Worm (Caenorhabditis elegans) whole organism, L1 larva: ENCODE data around the gene zip-12.
A peak's percentile ranks its signal among the peaks of the same experiment; 100 is the strongest.

Experiments used
- C34B4.2 ChIP-seq: sonication (generic microtip); optimal IDR thresholded peaks from 2 replicates; lab custom pipeline; 2017; ENCODE audit warnings: mild to moderate bottlenecking, missing genetic modification characterization, missing compliant biosample characterization
- Y116A8C.19 ChIP-seq: sonication (generic microtip); optimal IDR thresholded peaks from 2 replicates; lab custom pipeline; 2016; ENCODE audit warnings: missing compliant biosample characterization, missing genetic modification characterization, borderline replicate concordance
- aha-1 ChIP-seq: fragments of 150-350 bp; optimal IDR thresholded peaks from 2 replicates; lab custom pipeline; 2014; ENCODE audit warnings: missing biosample characterization, missing genetic modification characterization
- alr-1 ChIP-seq: fragments of 200-800 bp; sonication (Bioruptor generic); optimal IDR thresholded peaks from 2 replicates; lab custom pipeline; 2018; ENCODE audit warnings: borderline replicate concordance, mild to moderate bottlenecking, missing genetic modification characterization, missing compliant biosample characterization
- aly-2 ChIP-seq: fragments of 150-350 bp; optimal IDR thresholded peaks from 2 replicates; lab custom pipeline; 2014; ENCODE audit warnings: missing biosample characterization, missing genetic modification characterization
- ceh-82 ChIP-seq, 3 experiments: fragments of 150-350 bp in 1 of 3; sonication (generic microtip) in 2 of 3; optimal IDR thresholded peaks; 2 replicates each; lab custom pipeline; 2014 to 2017; ENCODE audit warnings: missing biosample characterization in 3 of 3, missing genetic modification characterization in 3 of 3
- dsc-1 ChIP-seq: sonication (generic microtip); optimal IDR thresholded peaks from 2 replicates; lab custom pipeline; 2016; ENCODE audit warnings: mild to moderate bottlenecking, missing genetic modification characterization, missing compliant biosample characterization
- efl-1 ChIP-seq, 4 experiments: fragments of 150-350 bp; optimal IDR thresholded peaks in 3 of 4; peaks in 1 of 4; 1 replicate in 1 of 4; 2 replicates in 3 of 4; lab custom pipeline; 2014; ENCODE audit warnings: missing biosample characterization in 2 of 4, missing genetic modification characterization in 2 of 4, missing genetic modification reagents in 2 of 4
- egl-27 ChIP-seq, 2 experiments: fragments of 150-350 bp in 1 of 2; sonication (generic microtip); optimal IDR thresholded peaks; 3 replicates each; lab custom pipeline; 2017 to 2018; ENCODE audit warnings: missing biosample characterization in 2 of 2, missing genetic modification characterization in 2 of 2, missing genetic modification reagents in 2 of 2
- elt-2 ChIP-seq: sonication (generic microtip); optimal IDR thresholded peaks from 2 replicates; lab custom pipeline; 2016; ENCODE audit warnings: missing genetic modification characterization, mild to moderate bottlenecking, inconsistent platforms, missing compliant biosample characterization, missing genetic modification reagents
- fkh-10 ChIP-seq: sonication (generic microtip); optimal IDR thresholded peaks from 2 replicates; lab custom pipeline; 2017; ENCODE audit warnings: missing biosample characterization, missing genetic modification reagents, missing genetic modification characterization
- fos-1 ChIP-seq: fragments of 150-350 bp; optimal IDR thresholded peaks from 2 replicates; lab custom pipeline; 2014; ENCODE audit warnings: missing biosample characterization, missing genetic modification characterization
- grh-1 ChIP-seq: fragments of 200-800 bp; sonication (Bioruptor generic); IDR thresholded peaks from 2 replicates; pipeline ENCODE4 v1.3.6; 2022; ENCODE audit warnings: missing genetic modification reagents, missing genetic modification characterization, missing compliant biosample characterization
- hlh-4 ChIP-seq: sonication (generic microtip); optimal IDR thresholded peaks from 2 replicates; lab custom pipeline; 2016; ENCODE audit warnings: mild to moderate bottlenecking, missing genetic modification characterization, missing compliant biosample characterization
- irx-1 ChIP-seq: sonication (generic microtip); optimal IDR thresholded peaks from 2 replicates; lab custom pipeline; 2016; ENCODE audit warnings: missing genetic modification characterization, missing compliant biosample characterization
- isw-1 ChIP-seq: fragments of 200-800 bp; sonication (Bioruptor generic); IDR thresholded peaks from 2 replicates; pipeline ENCODE4 v1.3.6; 2022; ENCODE audit warnings: missing genetic modification characterization, missing compliant biosample characterization
- jun-1 ChIP-seq: fragments of 150-350 bp; optimal IDR thresholded peaks from 2 replicates; lab custom pipeline; 2014; ENCODE audit warnings: missing biosample characterization, missing genetic modification reagents, missing genetic modification characterization
- lin-13 ChIP-seq: fragments of 150-350 bp; optimal IDR thresholded peaks from 2 replicates; lab custom pipeline; 2014; ENCODE audit warnings: missing biosample characterization, missing genetic modification reagents, missing genetic modification characterization
- lin-35 ChIP-seq, 2 experiments: fragments of 150-350 bp; optimal IDR thresholded peaks; 2 replicates each; lab custom pipeline; 2014; ENCODE audit warnings: missing biosample characterization in 2 of 2, missing genetic modification characterization in 2 of 2, missing genetic modification reagents in 2 of 2
- lsy-2 ChIP-seq, 2 experiments: fragments of 150-350 bp; optimal IDR thresholded peaks; 2 replicates each; lab custom pipeline; 2014; ENCODE audit warnings: missing biosample characterization in 2 of 2, missing genetic modification characterization in 2 of 2
- mab-9 ChIP-seq: fragments of 200-800 bp; sonication (Bioruptor generic); IDR thresholded peaks from 2 replicates; pipeline ENCODE4 v1.3.6; 2022; ENCODE audit warnings: missing genetic modification reagents, missing genetic modification characterization, missing compliant biosample characterization
- mef-2 ChIP-seq: fragments of 150-350 bp; optimal IDR thresholded peaks from 2 replicates; lab custom pipeline; 2014; ENCODE audit warnings: missing biosample characterization, missing genetic modification characterization
- nhr-12 ChIP-seq: sonication (generic microtip); optimal IDR thresholded peaks from 2 replicates; lab custom pipeline; 2017; ENCODE audit warnings: missing biosample characterization, missing genetic modification characterization
- nhr-20 ChIP-seq: sonication (generic microtip); optimal IDR thresholded peaks from 2 replicates; lab custom pipeline; 2016; ENCODE audit warnings: mild to moderate bottlenecking, missing genetic modification characterization, missing compliant biosample characterization
- nhr-28 ChIP-seq: fragments of 150-350 bp; optimal IDR thresholded peaks from 2 replicates; lab custom pipeline; 2014; ENCODE audit warnings: missing biosample characterization, missing genetic modification characterization
- nhr-71 ChIP-seq: sonication (generic microtip); optimal IDR thresholded peaks from 2 replicates; lab custom pipeline; 2016; ENCODE audit warnings: mild to moderate bottlenecking, missing genetic modification characterization, moderate library complexity, missing compliant biosample characterization
- nhr-76 ChIP-seq: sonication (generic microtip); optimal IDR thresholded peaks from 2 replicates; lab custom pipeline; 2017; ENCODE audit warnings: missing biosample characterization, missing genetic modification characterization
- nhr-85 ChIP-seq: sonication (generic microtip); peaks from one replicate; lab custom pipeline; 2016; ENCODE audit warnings: missing genetic modification characterization, inconsistent platforms, missing compliant biosample characterization
- nhr-90 ChIP-seq: sonication (generic microtip); optimal IDR thresholded peaks from 2 replicates; lab custom pipeline; 2016; ENCODE audit warnings: mild to moderate bottlenecking, missing genetic modification characterization, missing compliant biosample characterization; ENCODE audit not compliant: poor library complexity
- pag-3 ChIP-seq: sonication (generic microtip); optimal IDR thresholded peaks from 2 replicates; lab custom pipeline; 2017; ENCODE audit warnings: missing genetic modification characterization, mild to moderate bottlenecking, missing compliant biosample characterization, antibody characterized with exemption, borderline replicate concordance; ENCODE audit not compliant: insufficient read depth
- pqm-1 ChIP-seq: sonication (generic microtip); optimal IDR thresholded peaks from 3 replicates; lab custom pipeline; 2017; ENCODE audit warnings: missing biosample characterization, missing genetic modification characterization
- swsn-7 ChIP-seq: sonication (generic microtip); optimal IDR thresholded peaks from 2 replicates; lab custom pipeline; 2016; ENCODE audit warnings: missing genetic modification characterization, missing compliant biosample characterization
- tlp-1 ChIP-seq: fragments of 150-350 bp; optimal IDR thresholded peaks from 2 replicates; lab custom pipeline; 2014; ENCODE audit warnings: missing biosample characterization, missing genetic modification characterization
- unc-130 ChIP-seq: fragments of 150-350 bp; optimal IDR thresholded peaks from 2 replicates; lab custom pipeline; 2017; ENCODE audit warnings: missing biosample characterization, missing genetic modification characterization, inconsistent platforms
- unc-98 ChIP-seq: fragments of 200-800 bp; sonication (Bioruptor generic); IDR thresholded peaks from 2 replicates; pipeline ENCODE4 v1.3.6; 2022; ENCODE audit warnings: missing genetic modification characterization, missing compliant biosample characterization
- vab-15 ChIP-seq: sonication (generic microtip); optimal IDR thresholded peaks from 2 replicates; lab custom pipeline; 2017; ENCODE audit warnings: missing genotype, mild to moderate bottlenecking, missing genetic modification characterization, missing compliant biosample characterization
- xbp-1 ChIP-seq: sonication (generic microtip); optimal IDR thresholded peaks from 2 replicates; lab custom pipeline; 2016; ENCODE audit warnings: missing genetic modification characterization, missing compliant biosample characterization
- zip-4 ChIP-seq: fragments of 200-800 bp; sonication (Bioruptor generic); optimal IDR thresholded peaks from 2 replicates; lab custom pipeline; 2018; ENCODE audit warnings: mild to moderate bottlenecking, missing genetic modification characterization, moderate library complexity, missing compliant biosample characterization
- ztf-4 ChIP-seq: fragments of 150-350 bp; optimal IDR thresholded peaks from 2 replicates; lab custom pipeline; 2014; ENCODE audit warnings: missing biosample characterization, missing genetic modification characterization

Gene zip-12

DNA sequence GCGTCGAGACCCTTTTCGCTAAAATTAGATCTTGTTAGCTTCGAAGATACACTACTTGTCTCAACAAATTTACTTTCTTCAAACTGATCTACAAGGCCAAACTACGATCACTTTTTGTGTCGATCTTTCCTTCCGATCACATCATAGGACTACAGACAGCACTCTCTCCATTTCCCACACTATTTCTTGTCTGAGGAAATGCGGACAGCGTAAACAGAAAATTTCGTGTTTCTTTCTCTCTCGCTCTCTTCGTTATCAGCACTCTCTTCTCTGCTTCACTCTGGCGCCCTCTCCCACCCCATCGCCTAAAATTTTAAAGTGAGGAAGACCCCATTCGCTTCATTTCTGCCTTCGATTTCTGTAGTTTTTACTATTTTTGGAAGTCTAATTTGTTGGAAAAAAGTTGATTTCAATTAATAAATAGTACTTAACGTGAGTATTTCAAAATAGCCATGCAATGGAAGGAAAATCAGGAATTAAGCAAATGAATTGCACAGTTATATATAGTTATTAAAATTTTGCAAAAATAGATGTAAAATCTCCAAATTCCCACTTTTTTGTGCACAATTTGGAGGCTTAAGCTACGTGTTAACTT lies 7.8 kb downstream of the zip-12 start (continued):
- no peak for TF ChIP-seq mab-9 (GFP tag; lab: Robert Waterston, UW)
- TF ChIP-seq nhr-76, result no peak
- no peak for TF ChIP-seq nhr-12 (tag; lab: Kevin White, UChicago)
- TF ChIP-seq swsn-7 (tag; lab: Kevin White, UChicago), result peak; percentile 68
- peak; percentile 76 for TF ChIP-seq efl-1 (optimal IDR thresholded peaks at IDR 0.05; lab: Kevin White, UChicago)
- TF ChIP-seq efl-1 (GFP tag; optimal IDR thresholded peaks at IDR 0.05 in 1 of 2; lab: Kevin White, UChicago), result peak; percentile 59 to 94
- TF ChIP-seq lin-13 (GFP tag; lab: Kevin White, UChicago), result peak; percentile 41
- TF ChIP-seq grh-1 (GFP tag; lab: Robert Waterston, UW), result no peak
- TF ChIP-seq nhr-71 (tag; lab: Kevin White, UChicago), result peak; percentile 92
- peak; percentile 78 for TF ChIP-seq jun-1 (tag; lab: Kevin White, UChicago)
- no peak for TF ChIP-seq C34B4.2
- TF ChIP-seq alr-1 (tag; lab: Kevin White, UChicago), result no peak
- TF ChIP-seq hlh-4 (tag; lab: Kevin White, UChicago), result no peak
- TF ChIP-seq elt-2, result no peak
- peak; percentile 92 for TF ChIP-seq nhr-20
- TF ChIP-seq ceh-82 (tag; optimal IDR thresholded peaks at IDR 0.05; lab: Kevin White, UChicago), result peak in 2 of 3 experiments; percentile 46 to 67
- peak; percentile 76 for TF ChIP-seq irx-1 (tag; lab: Kevin White, UChicago)
- no peak for TF ChIP-seq pqm-1 (tag; lab: Kevin White, UChicago)
- peak; percentile 76 for TF ChIP-seq nhr-90 (tag; lab: Kevin White, UChicago)
- TF ChIP-seq tlp-1, result no peak
- no peak for TF ChIP-seq Y116A8C.19 (tag; lab: Kevin White, UChicago)
- TF ChIP-seq nhr-85, result peak; percentile 93
- TF ChIP-seq unc-98 (GFP tag; lab: Robert Waterston, UW), result no peak
- TF ChIP-seq aha-1 (tag; lab: Kevin White, UChicago), result no peak
- peak; percentile 19; the same call in 1 of the 2 replicates for TF ChIP-seq isw-1
- TF ChIP-seq zip-4 (GFP tag; lab: Kevin White, UChicago), result no peak
- peak; percentile 73 to 80 for TF ChIP-seq lin-35 (GFP tag; optimal IDR thresholded peaks at IDR 0.05; lab: Kevin White, UChicago)
- TF ChIP-seq vab-15, result no peak
- peak; percentile 4 for TF ChIP-seq aly-2 (tag; lab: Kevin White, UChicago)
- TF ChIP-seq pag-3, result peak; percentile 46
- TF ChIP-seq ztf-4 (tag; lab: Kevin White, UChicago), result peak; percentile 44
- TF ChIP-seq fkh-10, result peak; percentile 21
- peak; percentile 16 for TF ChIP-seq dsc-1 (tag; lab: Kevin White, UChicago)
- no peak for TF ChIP-seq mef-2 (tag; lab: Kevin White, UChicago)
- peak; percentile 51 for TF ChIP-seq fos-1
- TF ChIP-seq nhr-28 (tag; lab: Kevin White, UChicago), result no peak

- TF ChIP-seq egl-27 (tag; optimal IDR thresholded peaks at IDR 0.05; lab: Kevin White, UChicago) (no peak), efl-1 (optimal IDR thresholded peaks at IDR 0.05; lab: Kevin White, UChicago) (no peak), efl-1 (GFP tag; optimal IDR thresholded peaks at IDR 0.05 in 1 of 2; lab: Kevin White, UChicago) (peak in 1 of 2 experiments; percentile 18), dsc-1 (tag; lab: Kevin White, UChicago) (no peak), xbp-1 (tag; lab: Kevin White, UChicago) (peak; percentile 46), lsy-2 (tag; optimal IDR thresholded peaks at IDR 0.05; lab: Kevin White, UChicago) (peak; percentile 39 to 45)
Measured at ce11 chrIII:12344940-12345339, 17.2 kb downstream of the zip-12 start.

DNA sequence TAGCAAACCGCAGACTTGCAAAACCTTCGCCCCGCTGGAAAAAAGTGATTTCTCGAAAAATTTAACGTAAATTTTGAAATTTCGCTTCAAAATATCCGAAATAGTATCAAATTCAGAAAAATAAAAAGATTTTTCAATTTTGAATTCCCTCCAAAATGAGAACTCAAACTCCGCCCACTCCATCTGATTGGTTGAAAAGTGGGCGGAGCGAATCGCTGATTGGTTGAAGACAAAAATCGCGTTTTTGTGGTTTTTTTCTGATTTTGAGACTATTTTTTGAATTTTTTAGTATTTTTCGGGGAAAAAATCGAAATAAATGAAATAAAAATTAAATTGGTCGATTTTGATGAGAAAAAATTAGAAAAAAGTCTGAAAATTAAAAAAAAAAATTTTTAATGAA lies 21.3 kb downstream of the zip-12 start:
- TF ChIP-seq zip-4 (GFP tag; lab: Kevin White, UChicago), result no peak
- no peak for TF ChIP-seq efl-1 (optimal IDR thresholded peaks at IDR 0.05; lab: Kevin White, UChicago)
- peak in 1 of 2 experiments; percentile 34 for TF ChIP-seq efl-1 (GFP tag; optimal IDR thresholded peaks at IDR 0.05 in 1 of 2; lab: Kevin White, UChicago)
- TF ChIP-seq unc-130 (tag; lab: Kevin White, UChicago), result no peak
- TF ChIP-seq nhr-20, result no peak
- no peak for TF ChIP-seq grh-1 (GFP tag; lab: Robert Waterston, UW)
